Worm (Caenorhabditis elegans) whole organism, midembryonic: Measurements from ENCODE around the gene F10C2.5.

Experiments used
- cog-1 ChIP-seq: sonication (generic microtip); optimal IDR thresholded peaks from 2 replicates; lab custom pipeline; 2016; ENCODE audit warnings: missing genetic modification characterization, missing compliant biosample characterization
- flt-1 ChIP-seq: fragments of 200-800 bp; sonication (Bioruptor generic); IDR thresholded peaks from 2 replicates; pipeline ENCODE4 v1.3.6; 2022; ENCODE audit warnings: missing genetic modification characterization, missing compliant biosample characterization
- klf-2 ChIP-seq: fragments of 200-800 bp; sonication (Bioruptor generic); conservative IDR thresholded peaks from 2 replicates; pipeline ENCODE4 v1.3.6; 2022; ENCODE audit warnings: missing genetic modification reagents, missing genetic modification characterization, missing compliant biosample characterization
- ztf-29 ChIP-seq: fragments of 200-800 bp; sonication (Bioruptor generic); IDR thresholded peaks from 2 replicates; pipeline ENCODE4 v1.3.6; 2022; ENCODE audit warnings: missing genetic modification reagents, missing genetic modification characterization, missing compliant biosample characterization

DNA sequence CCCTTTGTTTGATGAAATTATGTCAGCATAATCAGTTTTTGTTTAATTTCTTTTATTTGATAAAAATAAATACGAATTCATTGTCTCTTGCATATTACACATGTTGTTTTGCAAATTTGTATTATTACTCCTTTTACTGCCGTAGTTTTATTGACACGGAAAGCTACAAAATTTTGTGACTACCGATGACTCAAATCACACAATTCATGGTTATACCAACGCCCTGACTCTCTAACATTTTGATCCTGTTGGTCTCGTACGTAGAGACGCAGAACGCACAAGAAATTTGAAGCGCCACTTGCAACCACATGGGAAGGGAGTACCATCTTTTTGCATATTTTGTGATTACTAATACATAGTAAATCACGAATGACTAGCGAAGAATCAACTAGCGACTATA lies 50.6 kb downstream of the F10C2.5 start, which contains the start of gene nhr-207:
- TF ChIP-seq ztf-29: no peak
- TF ChIP-seq flt-1 (GFP tag; lab: Robert Waterston, UW): no peak
- no peak for TF ChIP-seq klf-2
- TF ChIP-seq cog-1 (tag; lab: Kevin White, UChicago): no peak
